Fruit fly (Drosophila melanogaster): Measurements from ENCODE around the gene CG14418.

DNA sequence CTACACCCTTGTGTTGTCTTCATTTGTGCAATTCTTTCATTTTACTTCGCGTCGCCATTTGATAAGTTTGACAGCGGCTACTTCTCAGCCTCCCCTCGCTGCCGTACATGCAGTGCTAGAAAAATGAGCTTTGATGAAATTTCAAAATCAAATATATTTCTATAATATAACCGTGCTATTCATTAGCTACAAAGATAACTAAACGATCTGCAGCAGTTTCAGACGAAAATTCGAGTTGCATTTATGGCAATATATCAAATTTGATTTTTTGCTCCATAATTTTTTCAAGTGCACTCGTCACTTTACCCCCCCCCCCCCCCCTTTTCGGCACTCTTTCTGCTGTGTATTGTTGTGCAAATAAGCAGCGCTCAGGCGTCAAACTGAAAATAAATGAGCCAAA is 29.1 kb upstream of the CG14418 start:
- TF ChIP-seq psq (optimal IDR thresholded peaks at IDR 0.05) (no peak), Dll (optimal IDR thresholded peaks at IDR 0.05) (no peak), pan (optimal IDR thresholded peaks at IDR 0.05) (no peak), CG8478 (optimal IDR thresholded peaks at IDR 0.05) (no peak), EcR (GFP tag; optimal IDR thresholded peaks at IDR 0.05) (no peak), usp (GFP tag; optimal IDR thresholded peaks at IDR 0.05) (no peak)
